Fruit fly (Drosophila melanogaster): Measurements from ENCODE around the gene mab-21.

Gene mab-21

DNA sequence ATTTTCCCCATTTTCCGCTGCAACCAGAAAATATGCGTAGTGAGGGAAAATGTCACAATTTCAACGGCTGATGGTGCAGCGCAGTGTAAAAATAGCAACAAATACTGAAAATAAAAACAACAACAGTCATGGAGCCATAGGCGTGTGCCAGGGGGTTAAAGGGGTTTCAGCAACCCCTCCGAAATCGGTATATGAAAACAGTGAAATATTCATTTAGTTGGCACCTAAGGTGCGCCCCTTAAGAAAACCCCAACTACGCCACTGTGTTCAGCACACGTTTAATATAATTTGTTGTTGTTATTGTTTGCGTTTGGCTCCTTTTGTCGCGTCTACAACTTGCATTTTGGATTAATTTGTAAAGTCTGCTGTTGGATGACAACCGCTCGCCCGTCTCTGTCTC, 41.0 kb downstream of the mab-21 start (continued):
- peak; percentile 49 for TF ChIP-seq CG2712 (tag; optimal IDR thresholded peaks at IDR 0.05)
- TF ChIP-seq CG6254 (GFP tag; optimal IDR thresholded peaks at IDR 0.05): peak; percentile 21

DNA sequence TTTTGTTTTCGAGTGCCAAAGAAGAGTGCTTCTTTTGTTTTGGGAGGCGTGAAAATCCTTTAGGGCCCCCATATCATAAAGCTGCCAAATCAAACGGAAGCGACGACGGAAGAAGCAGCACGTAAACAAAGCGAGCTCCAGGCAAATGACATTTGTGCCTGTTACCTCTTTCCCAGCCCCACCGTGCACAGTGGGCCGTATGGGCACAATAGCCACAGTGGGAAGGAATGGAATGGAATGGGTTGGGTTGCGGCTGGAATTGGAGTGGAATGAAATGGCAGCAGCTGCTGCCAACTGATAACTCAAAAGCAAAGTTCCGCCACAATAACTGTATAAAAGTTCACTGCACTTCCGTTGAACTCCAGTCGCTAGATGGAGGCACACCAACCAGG, 42.3 kb downstream of the mab-21 start:
- peak; percentile 91 for TF ChIP-seq CG4707 (GFP tag; optimal IDR thresholded peaks at IDR 0.05)
- no peak for TF ChIP-seq CG8290 (GFP tag; optimal IDR thresholded peaks at IDR 0.05)
- peak in 1 of 2 experiments; percentile 12 for TF ChIP-seq CG8290 (tag; optimal IDR thresholded peaks at IDR 0.05)
- TF ChIP-seq dmrt11E (tag; optimal IDR thresholded peaks at IDR 0.05): no peak
- TF ChIP-seq Atf3 (GFP tag; optimal IDR thresholded peaks at IDR 0.05): no peak
- peak; percentile 58 for TF ChIP-seq Ets65A (GFP tag)
- no peak for TF ChIP-seq nmo (GFP tag; optimal IDR thresholded peaks at IDR 0.05)
- TF ChIP-seq zen2 (GFP tag; IDR thresholded peaks at IDR 0.05; ENCODE audit: partially characterized antibody): 0 out of 3 replicates have a peak, but pooled peaks have one; percentile 39
- TF ChIP-seq CG1233 (GFP tag; optimal IDR thresholded peaks at IDR 0.05): no peak
- TF ChIP-seq dimm (GFP tag; IDR thresholded peaks at IDR 0.05): no peak
- TF ChIP-seq dysf (GFP tag; IDR thresholded peaks at IDR 0.05): 0 out of 3 replicates have a peak, but pooled peaks have one; percentile 3
- TF ChIP-seq Mrtf (GFP tag; IDR thresholded peaks at IDR 0.05): no peak
- no peak for TF ChIP-seq vfl (GFP tag; optimal IDR thresholded peaks at IDR 0.05)
- TF ChIP-seq ftz-f1 (GFP tag; optimal IDR thresholded peaks at IDR 0.05): no peak
- TF ChIP-seq Med (GFP tag): peak; percentile 56
- no peak for TF ChIP-seq CG9817 (tag; optimal IDR thresholded peaks at IDR 0.05)
- no peak for TF ChIP-seq CG3838 (GFP tag; optimal IDR thresholded peaks at IDR 0.05)

DNA sequence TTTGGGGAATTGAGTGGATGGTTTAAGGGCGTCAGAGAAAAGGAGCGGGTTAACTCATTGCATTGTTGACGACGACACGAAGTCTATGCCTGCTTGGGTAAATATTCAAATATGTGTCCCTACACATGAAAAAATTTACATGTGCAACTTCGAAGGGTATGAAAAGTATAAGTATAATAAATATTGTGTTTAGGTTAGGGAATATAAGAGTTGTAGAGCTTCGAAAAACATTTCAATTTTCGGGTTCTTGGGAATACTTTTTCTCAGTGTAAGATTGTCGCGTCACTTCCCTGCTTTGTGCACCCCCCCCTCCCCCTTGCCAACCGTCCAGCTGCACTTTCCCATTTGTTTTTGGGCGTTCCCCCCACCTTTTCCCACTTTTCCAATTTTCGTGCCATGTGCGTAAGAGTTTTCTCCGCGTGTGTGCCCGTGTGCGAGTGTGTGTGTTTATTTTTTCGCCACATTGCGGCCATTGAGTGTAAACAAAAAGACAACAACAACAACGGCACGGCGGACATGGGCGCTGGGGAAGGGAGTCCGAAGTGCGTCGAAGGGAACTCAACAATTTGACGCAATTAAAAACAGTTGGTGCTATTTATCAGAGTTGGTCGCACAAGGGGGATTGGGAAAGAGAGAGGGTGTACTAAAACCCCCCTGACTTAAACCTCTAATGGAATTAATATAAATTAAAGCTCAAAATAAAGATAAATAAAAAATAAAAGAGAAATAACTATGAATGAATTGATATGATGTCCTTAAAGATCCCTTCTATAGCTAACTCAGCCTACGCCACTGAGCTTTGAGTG, 42.9 kb downstream of the mab-21 start:
- TF ChIP-seq NK7.1 (GFP tag; optimal IDR thresholded peaks at IDR 0.05): no peak
- TF ChIP-seq CG1233 (GFP tag; optimal IDR thresholded peaks at IDR 0.05): peak; percentile 33
- no peak for TF ChIP-seq CG7745 (tag; optimal IDR thresholded peaks at IDR 0.05)
- peak; percentile 23 for TF ChIP-seq CG10147 (GFP tag; optimal IDR thresholded peaks at IDR 0.05)
- no peak for TF ChIP-seq HmgZ (tag; optimal IDR thresholded peaks at IDR 0.05)
- TF ChIP-seq Kr (GFP tag; optimal IDR thresholded peaks at IDR 0.05): peak; percentile 26
- peak; percentile 55 for TF ChIP-seq CG10543 (GFP tag; optimal IDR thresholded peaks at IDR 0.05)
- peak; percentile 29 for TF ChIP-seq lab (GFP tag; optimal IDR thresholded peaks at IDR 0.05)
- TF ChIP-seq hb (GFP tag; IDR thresholded peaks at IDR 0.05; ENCODE audit: partially characterized antibody): no peak
- no peak for TF ChIP-seq CG15073 (GFP tag; optimal IDR thresholded peaks at IDR 0.05)
- no peak for TF ChIP-seq CG10462 (GFP tag; optimal IDR thresholded peaks at IDR 0.05)
- TF ChIP-seq Stat92E (GFP tag; optimal IDR thresholded peaks at IDR 0.05): no peak
- peak; percentile 16 for TF ChIP-seq CG6813 (GFP tag; optimal IDR thresholded peaks at IDR 0.05)
- no peak for TF ChIP-seq ATbp (GFP tag; optimal IDR thresholded peaks at IDR 0.05)
- TF ChIP-seq CG31441 (GFP tag; IDR thresholded peaks at IDR 0.05): peak; percentile 70
- TF ChIP-seq grau (tag; optimal IDR thresholded peaks at IDR 0.05): peak; percentile 45
- no peak for TF ChIP-seq CG7271 (tag; optimal IDR thresholded peaks at IDR 0.05)
- no peak for TF ChIP-seq CG15514 (GFP tag; optimal IDR thresholded peaks at IDR 0.05)
- TF ChIP-seq wor (GFP tag; IDR thresholded peaks at IDR 0.05): no peak
- TF ChIP-seq CG16813 (GFP tag; IDR thresholded peaks at IDR 0.05; ENCODE audit: partially characterized antibody): no peak
- TF ChIP-seq CG30403 (GFP tag; optimal IDR thresholded peaks at IDR 0.05): peak; percentile 49
- TF ChIP-seq H15 (GFP tag; IDR thresholded peaks at IDR 0.05): no peak
- TF ChIP-seq CG1529 (GFP tag; optimal IDR thresholded peaks at IDR 0.05): peak; percentile 13
- TF ChIP-seq CG11247 (GFP tag; IDR thresholded peaks at IDR 0.05): 0 out of 2 replicates have a peak, but pooled peaks have one; percentile 25
- TF ChIP-seq Meics (GFP tag; optimal IDR thresholded peaks at IDR 0.05): peak; percentile 10
- no peak for TF ChIP-seq pan (optimal IDR thresholded peaks at IDR 0.05)
- peak in 1 of 2 experiments; percentile 48 for TF ChIP-seq pan (GFP tag; optimal IDR thresholded peaks at IDR 0.05 in 1 of 2, IDR thresholded peaks at IDR 0.05 in 1 of 2)
- no peak for TF ChIP-seq NC2β (GFP tag; optimal IDR thresholded peaks at IDR 0.05)
- TF ChIP-seq usp (GFP tag; optimal IDR thresholded peaks at IDR 0.05): no peak
